Fruit fly (Drosophila melanogaster): ENCODE results near the gene mtg.

DNA sequence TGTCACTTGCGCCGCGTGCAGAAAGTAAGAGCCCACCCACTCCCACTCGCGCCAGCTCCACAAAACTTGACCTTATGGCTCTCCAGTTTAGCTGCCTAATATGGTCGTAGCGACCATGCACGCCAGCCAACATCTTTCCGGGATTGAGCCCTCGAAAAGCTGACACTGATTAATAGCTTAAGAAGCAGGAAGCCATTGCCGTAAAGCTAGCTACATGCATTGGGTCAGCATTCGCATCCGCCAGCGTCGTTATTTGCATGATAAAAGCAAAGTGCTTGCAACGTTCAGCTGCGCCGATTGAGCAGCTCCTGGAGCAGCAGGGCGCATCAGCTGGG is 56.6 kb downstream of the mtg start:
- TF ChIP-seq CG9948 (tag; optimal IDR thresholded peaks at IDR 0.05) (no peak), CG10348 (GFP tag; IDR thresholded peaks at IDR 0.05) (no peak), EcR (GFP tag; optimal IDR thresholded peaks at IDR 0.05) (no peak), Ets98B (GFP tag; IDR thresholded peaks at IDR 0.05) (no peak), CG12605 (GFP tag; IDR thresholded peaks at IDR 0.05) (no peak), D1 (tag; optimal IDR thresholded peaks at IDR 0.05) (no peak), Pif1B (GFP tag; optimal IDR thresholded peaks at IDR 0.05) (no peak)

All from whole organism, pupa.